Fruit fly (Drosophila melanogaster): ENCODE measurements around the gene dmrt11E.

Gene dmrt11E

DNA sequence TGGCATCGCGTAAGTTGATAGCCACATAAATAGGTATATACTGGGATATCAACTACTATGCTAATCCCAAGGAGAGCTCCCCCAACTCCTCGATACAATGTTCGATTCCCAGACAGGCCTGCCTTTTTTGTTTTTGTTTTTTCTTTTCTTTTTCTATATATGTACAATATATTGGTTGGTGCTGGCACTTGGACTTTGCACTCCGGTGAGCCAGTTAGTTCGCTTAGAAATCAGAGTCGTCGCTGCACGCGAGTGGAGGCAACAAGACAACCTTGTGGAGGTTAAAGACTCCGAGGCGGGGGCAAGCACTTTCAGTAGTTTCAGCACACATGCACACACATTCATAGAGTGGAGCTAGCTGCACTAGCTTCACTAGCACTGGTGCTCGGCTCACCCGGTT lies 38.3 kb downstream of the dmrt11E start:
- no peak for TF ChIP-seq noc (tag; optimal IDR thresholded peaks at IDR 0.05)

dm6 chrX:13407673-13408072 lies 39.7 kb downstream of the dmrt11E start:
- TF ChIP-seq noc (tag; optimal IDR thresholded peaks at IDR 0.05), result no peak

dm6 chrX:13410887-13411286 lies 42.9 kb downstream of the dmrt11E start:
- no peak for TF ChIP-seq noc (tag; optimal IDR thresholded peaks at IDR 0.05)

dm6 chrX:13411376-13411973 lies 43.5 kb downstream of the dmrt11E start:
- no peak for TF ChIP-seq noc (tag; optimal IDR thresholded peaks at IDR 0.05)

DNA sequence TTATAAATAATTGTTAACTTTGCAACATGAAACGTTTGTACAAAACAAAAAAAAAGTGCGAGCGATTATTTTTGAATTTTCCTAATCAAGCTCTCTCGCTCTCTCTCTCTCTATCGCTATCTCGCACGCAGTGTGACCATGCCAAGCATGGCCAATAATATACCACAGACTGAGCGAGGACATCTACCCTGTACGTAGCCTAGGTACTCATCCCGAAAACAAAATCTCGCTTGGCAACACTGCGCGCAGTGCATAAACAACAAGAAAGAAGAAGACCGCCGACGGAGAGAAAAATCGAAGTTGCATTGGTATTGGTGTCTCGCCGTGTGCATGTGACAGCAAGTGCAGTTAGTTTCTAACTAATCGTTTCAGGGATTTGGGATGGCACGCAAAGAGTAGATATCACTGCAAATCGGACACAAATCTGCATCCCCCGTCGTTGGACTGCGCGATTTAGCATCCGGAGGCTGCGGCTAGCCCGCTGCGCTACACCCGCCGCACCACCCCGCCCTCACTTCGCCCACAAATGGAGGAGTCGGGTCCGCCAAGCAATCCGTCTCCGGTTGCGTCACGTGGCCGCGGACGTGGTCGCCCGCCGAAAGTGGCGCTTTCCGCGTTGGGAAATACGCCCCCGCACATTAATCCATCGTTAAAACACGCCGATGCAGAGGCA lies 45.1 kb downstream of the dmrt11E start, which contains the start of the genes CG1998 and Set2:
Gene CG1998, minus strand, starts transcription at position 134 of the 673 bp plus-strand sequence.
Gene Set2, plus strand, starts transcription at position 302 of the 673 bp plus-strand sequence.
- no peak for TF ChIP-seq noc (tag; optimal IDR thresholded peaks at IDR 0.05)

Measured in whole organism, larva.